Fruit fly (Drosophila melanogaster) whole organism, embryonic: Measurements from ENCODE around the gene Pp1alpha-96A.
A peak's percentile ranks its signal among the peaks of the same experiment; 100 is the strongest.

Experiments
- Abd-B ChIP-seq: fragments of 200-800 bp; sonication (Bioruptor generic); optimal IDR thresholded peaks from 2 replicates; lab custom pipeline; 2018; ENCODE audit warnings: missing biosample characterization, mild to moderate bottlenecking, missing genetic modification characterization, moderate library complexity
- Asciz ChIP-seq: fragments of 200-800 bp; sonication (Bioruptor generic); optimal IDR thresholded peaks from 2 replicates; lab custom pipeline; 2017; ENCODE audit warnings: missing biosample characterization, mild to moderate bottlenecking, missing genetic modification characterization, missing genetic modification reagents
- BEAF-32 ChIP-seq: fragments of 200-800 bp; sonication (Bioruptor generic); optimal IDR thresholded peaks from 3 replicates; lab custom pipeline; 2017; ENCODE audit warnings: missing biosample characterization, missing genetic modification characterization, mild to moderate bottlenecking, moderate library complexity, missing genetic modification reagents
- CG10321 ChIP-seq: fragments of 200-800 bp; sonication (Bioruptor generic); IDR thresholded peaks from 2 replicates; pipeline ENCODE4 v1.3.6; 2022; ENCODE audit warnings: missing biosample characterization, missing genetic modification characterization
- CG10462 ChIP-seq: fragments of 200-800 bp; sonication (Bioruptor generic); optimal IDR thresholded peaks from 2 replicates; lab custom pipeline; 2016; ENCODE audit warnings: missing biosample characterization, missing genetic modification characterization
- CG12769 ChIP-seq: fragments of 200-800 bp; sonication (Bioruptor generic); optimal IDR thresholded peaks from 2 replicates; lab custom pipeline; 2019; ENCODE audit warnings: missing biosample characterization, mild to moderate bottlenecking, missing genetic modification characterization, moderate library complexity
- CG14965 ChIP-seq: fragments of 200-800 bp; sonication (Bioruptor generic); optimal IDR thresholded peaks from 2 replicates; lab custom pipeline; 2016; ENCODE audit warnings: missing biosample characterization, missing genetic modification characterization, borderline replicate concordance
- CG17328 ChIP-seq: fragments of 200-800 bp; sonication (Bioruptor generic); IDR thresholded peaks from 2 replicates; pipeline ENCODE4 v1.3.6; 2022; ENCODE audit warnings: missing biosample characterization, missing genetic modification characterization
- CG1832 ChIP-seq: fragments of 200-800 bp; sonication (Bioruptor generic); optimal IDR thresholded peaks from 2 replicates; lab custom pipeline; 2017; ENCODE audit warnings: missing biosample characterization, mild to moderate bottlenecking, missing genetic modification characterization, inconsistent platforms
- CG30020 ChIP-seq: fragments of 200-800 bp; optimal IDR thresholded peaks from 2 replicates; lab custom pipeline; 2019; ENCODE audit warnings: missing biosample characterization, mild to moderate bottlenecking, missing genetic modification characterization, moderate library complexity
- CG3281 ChIP-seq: fragments of 200-800 bp; sonication (Bioruptor generic); optimal IDR thresholded peaks from 3 replicates; lab custom pipeline; 2017; ENCODE audit warnings: missing biosample characterization, mild to moderate bottlenecking, missing genetic modification characterization
- CG33557 ChIP-seq: fragments of 200-800 bp; sonication (Bioruptor generic); optimal IDR thresholded peaks from 2 replicates; lab custom pipeline; 2019; ENCODE audit warnings: missing biosample characterization, mild to moderate bottlenecking, missing genetic modification characterization, moderate library complexity
- CG34422 ChIP-seq: fragments of 200-800 bp; sonication (Bioruptor generic); IDR thresholded peaks from 3 replicates; pipeline ENCODE4 v1.3.6; 2022; ENCODE audit warnings: missing biosample characterization, missing genetic modification characterization
- CG3847 ChIP-seq: fragments of 200-800 bp; sonication (Bioruptor generic); IDR thresholded peaks from 2 replicates; pipeline ENCODE4 v1.3.6; 2022; ENCODE audit warnings: missing biosample characterization, missing genetic modification characterization
- CG8388 ChIP-seq: fragments of 200-800 bp; sonication (Bioruptor generic); optimal IDR thresholded peaks from 2 replicates; lab custom pipeline; 2019; ENCODE audit warnings: missing biosample characterization, mild to moderate bottlenecking, missing genetic modification characterization, moderate library complexity
- CG9727 ChIP-seq: fragments of 200-800 bp; sonication (Bioruptor generic); optimal IDR thresholded peaks from 3 replicates; lab custom pipeline; 2017; ENCODE audit warnings: missing biosample characterization, mild to moderate bottlenecking, missing genetic modification characterization
- Camta ChIP-seq: fragments of 200-800 bp; sonication (Bioruptor generic); optimal IDR thresholded peaks from 2 replicates; lab custom pipeline; 2016; ENCODE audit warnings: missing biosample characterization, missing genetic modification characterization
- D ChIP-seq, 2 experiments: fragments of 200-800 bp in 1 of 2; fragments of >200 bp in 1 of 2; sonication (Bioruptor generic) in 1 of 2; optimal IDR thresholded peaks; 2 replicates in 1 of 2; 3 replicates in 1 of 2; lab custom pipeline; 2017; ENCODE audit warnings: mild to moderate bottlenecking in 1 of 2, missing biosample characterization in 1 of 2, missing genetic modification characterization in 1 of 2, missing genetic modification reagents in 1 of 2
- D19A ChIP-seq: fragments of 200-800 bp; optimal IDR thresholded peaks from 3 replicates; lab custom pipeline; 2019; ENCODE audit warnings: missing biosample characterization, mild to moderate bottlenecking, missing genetic modification characterization, moderate library complexity
- Deaf1 ChIP-seq: fragments of 200-800 bp; optimal IDR thresholded peaks from 3 replicates; lab custom pipeline; 2019; ENCODE audit warnings: missing biosample characterization, mild to moderate bottlenecking, missing genetic modification characterization, moderate library complexity
- Dll ChIP-seq: fragments of 200-800 bp; sonication (Bioruptor generic); IDR thresholded peaks from 4 replicates; pipeline ENCODE4 v1.3.6; 2022; ENCODE audit warnings: missing biosample characterization, missing genetic modification characterization; ENCODE audit not compliant: partially characterized antibody
- Fer1 ChIP-seq: fragments of 200-800 bp; sonication (Bioruptor generic); optimal IDR thresholded peaks from 2 replicates; lab custom pipeline; 2017; ENCODE audit warnings: missing biosample characterization, mild to moderate bottlenecking, missing genetic modification characterization
- Kr ChIP-seq: fragments of 200-800 bp; sonication (Bioruptor generic); optimal IDR thresholded peaks from 2 replicates; lab custom pipeline; 2017; ENCODE audit warnings: missing biosample characterization, mild to moderate bottlenecking, missing genetic modification characterization
- Mrtf ChIP-seq: fragments of 200-800 bp; sonication (Bioruptor generic); IDR thresholded peaks from 3 replicates; pipeline ENCODE4 v1.3.6; 2022; ENCODE audit warnings: missing biosample characterization, missing genetic modification characterization
- NfI ChIP-seq: fragments of 200-800 bp; sonication (Bioruptor generic); optimal IDR thresholded peaks from 3 replicates; lab custom pipeline; 2018; ENCODE audit warnings: missing biosample characterization, mild to moderate bottlenecking, missing genetic modification characterization, moderate library complexity
- Oli ChIP-seq: fragments of 200-800 bp; sonication (Bioruptor generic); optimal IDR thresholded peaks from 2 replicates; lab custom pipeline; 2018; ENCODE audit warnings: missing biosample characterization, mild to moderate bottlenecking, missing genetic modification characterization, moderate library complexity
- PHDP ChIP-seq: fragments of 200-800 bp; sonication (Bioruptor generic); optimal IDR thresholded peaks from 3 replicates; lab custom pipeline; 2018; ENCODE audit warnings: missing biosample characterization, mild to moderate bottlenecking, missing genetic modification characterization, moderate library complexity
- Pdp1 ChIP-seq, 2 experiments: fragments of 200-800 bp; sonication (Bioruptor generic); optimal IDR thresholded peaks; 3 replicates each; lab custom pipeline; 2016; ENCODE audit warnings: missing biosample characterization in 2 of 2, missing genetic modification characterization in 2 of 2, mild to moderate bottlenecking in 1 of 2, moderate library complexity in 1 of 2
- Ravus ChIP-seq: fragments of 200-800 bp; sonication (Bioruptor generic); IDR thresholded peaks from 2 replicates; pipeline ENCODE4 v1.3.6; 2022; ENCODE audit warnings: missing biosample characterization, missing genetic modification characterization
- Side ChIP-seq: fragments of 200-800 bp; sonication (Bioruptor generic); optimal IDR thresholded peaks from 2 replicates; lab custom pipeline; 2016; ENCODE audit warnings: missing biosample characterization, missing genetic modification characterization
- Sox102F ChIP-seq: fragments of 200-800 bp; sonication (Bioruptor generic); optimal IDR thresholded peaks from 2 replicates; lab custom pipeline; 2018; ENCODE audit warnings: missing biosample characterization, mild to moderate bottlenecking, missing genetic modification characterization, moderate library complexity
- Tbp ChIP-seq: fragments of >200 bp; optimal IDR thresholded peaks from 2 replicates; lab custom pipeline; 2018; ENCODE audit warnings: missing biosample characterization, missing genetic modification characterization
- chinmo ChIP-seq: fragments of 200-800 bp; sonication (Bioruptor generic); IDR thresholded peaks from 4 replicates; pipeline ENCODE4 v1.3.6; 2022; ENCODE audit warnings: missing biosample characterization, missing genetic modification characterization; ENCODE audit not compliant: partially characterized antibody
- corto ChIP-seq: fragments of 200-800 bp; sonication (Bioruptor generic); optimal IDR thresholded peaks from 2 replicates; lab custom pipeline; 2016; ENCODE audit warnings: missing biosample characterization, mild to moderate bottlenecking, missing genetic modification characterization, moderate library complexity
- crc ChIP-seq: fragments of 200-800 bp; sonication (Bioruptor generic); optimal IDR thresholded peaks from 2 replicates; lab custom pipeline; 2016; ENCODE audit warnings: missing biosample characterization, missing genetic modification characterization
- crol ChIP-seq: fragments of 200-800 bp; sonication (Bioruptor generic); IDR thresholded peaks from 2 replicates; pipeline ENCODE4 v1.3.6; 2022; ENCODE audit warnings: missing biosample characterization, missing genetic modification characterization
- dan ChIP-seq: fragments of 200-800 bp; sonication (Bioruptor generic); IDR thresholded peaks from 2 replicates; pipeline ENCODE4 v1.3.6; 2022; ENCODE audit warnings: missing biosample characterization, missing genetic modification characterization
- fu2 ChIP-seq: fragments of 200-800 bp; sonication (Bioruptor generic); optimal IDR thresholded peaks from 2 replicates; lab custom pipeline; 2016; ENCODE audit warnings: missing biosample characterization, missing genetic modification characterization
- hkb ChIP-seq, 2 experiments: fragments of 200-800 bp in 1 of 2; fragments of >200 bp in 1 of 2; sonication (Bioruptor generic) in 1 of 2; IDR thresholded peaks in 1 of 2; optimal IDR thresholded peaks in 1 of 2; 2 replicates each; pipeline versions ENCODE4 v1.3.6 to Lab custom; 2017 to 2022; ENCODE audit warnings: missing biosample characterization in 1 of 2, missing genetic modification characterization in 1 of 2
- jing ChIP-seq: fragments of 200-800 bp; sonication (Bioruptor generic); optimal IDR thresholded peaks from 2 replicates; lab custom pipeline; 2018; ENCODE audit warnings: missing biosample characterization, mild to moderate bottlenecking, missing genetic modification characterization
- lmd ChIP-seq: fragments of 200-800 bp; sonication (Bioruptor generic); IDR thresholded peaks from 2 replicates; pipeline ENCODE4 v1.3.6; 2022; ENCODE audit warnings: missing biosample characterization, missing genetic modification characterization
- nerfin-2 ChIP-seq: fragments of 200-800 bp; sonication (Bioruptor generic); IDR thresholded peaks from 2 replicates; pipeline ENCODE4 v1.3.6; 2022; ENCODE audit warnings: missing biosample characterization, missing genetic modification characterization; ENCODE audit not compliant: partially characterized antibody
- oc ChIP-seq: fragments of 200-800 bp; sonication (Bioruptor generic); optimal IDR thresholded peaks from 2 replicates; lab custom pipeline; 2018; ENCODE audit warnings: missing biosample characterization, mild to moderate bottlenecking, missing genetic modification characterization, moderate library complexity
- pum ChIP-seq: fragments of 200-800 bp; sonication (Bioruptor generic); optimal IDR thresholded peaks from 2 replicates; lab custom pipeline; 2016; ENCODE audit warnings: missing biosample characterization, missing genetic modification characterization
- schlank ChIP-seq: fragments of 200-800 bp; sonication (Bioruptor generic); optimal IDR thresholded peaks from 2 replicates; lab custom pipeline; 2018; ENCODE audit warnings: missing biosample characterization, mild to moderate bottlenecking, missing genetic modification characterization
- toy ChIP-seq: fragments of 200-800 bp; sonication (Bioruptor generic); IDR thresholded peaks from 2 replicates; pipeline ENCODE4 v1.3.6; 2022; ENCODE audit warnings: missing biosample characterization, missing genetic modification characterization
- twi ChIP-seq: fragments of 200-800 bp; optimal IDR thresholded peaks from 2 replicates; lab custom pipeline; 2019; ENCODE audit warnings: missing biosample characterization, mild to moderate bottlenecking, missing genetic modification characterization, moderate library complexity
- wdn ChIP-seq: fragments of 200-800 bp; sonication (Bioruptor generic); IDR thresholded peaks from 2 replicates; pipeline ENCODE4 v1.3.6; 2022; ENCODE audit warnings: missing biosample characterization, missing genetic modification characterization
- z ChIP-seq: fragments of 200-800 bp; sonication (Bioruptor generic); IDR thresholded peaks from 3 replicates; pipeline ENCODE4 v1.3.6; 2022; ENCODE audit warnings: missing biosample characterization, missing genetic modification characterization

The Pp1alpha-96A gene

dm6 chr3R:24518150-24518580 lies at the start of gene Pp1alpha-96A (continued):
- TF ChIP-seq NfI (GFP tag; lab: Kevin White, UChicago) (no peak), D (optimal IDR thresholded peaks at IDR 0.05; lab: Kevin White, UChicago) (no peak), D (GFP tag; optimal IDR thresholded peaks at IDR 0.05; lab: Kevin White, UChicago) (no peak), CG12769 (no peak), CG8388 (GFP tag; lab: Kevin White, UChicago) (no peak), Ravus (GFP tag; lab: Robert Waterston, UW) (no peak), chinmo (GFP tag; lab: Robert Waterston, UW) (peak; percentile 55; the same call in 1 of the 4 replicates), Kr (GFP tag; lab: Kevin White, UChicago) (no peak), hkb (optimal IDR thresholded peaks at IDR 0.05; lab: Kevin White, UChicago) (no peak), hkb (GFP tag; IDR thresholded peaks at IDR 0.05; lab: Robert Waterston, UW) (no peak), Sox102F (no peak), crol (GFP tag; lab: Robert Waterston, UW) (no peak), D19A (tag; lab: Kevin White, UChicago) (no peak), CG3847 (peak; percentile 47; the same call in 1 of the 2 replicates), Deaf1 (tag; lab: Kevin White, UChicago) (no peak), Oli (tag; lab: Kevin White, UChicago) (no peak), twi (tag; lab: Kevin White, UChicago) (no peak), CG3281 (no peak), Pdp1 (GFP tag; optimal IDR thresholded peaks at IDR 0.05; lab: Kevin White, UChicago) (peak in 1 of 2 experiments; percentile 78), Dll (peak; percentile 86), CG33557 (GFP tag; lab: Kevin White, UChicago) (no peak), PHDP (tag; lab: Kevin White, UChicago) (no peak), CG10321 (no peak), crc (GFP tag; lab: Kevin White, UChicago) (no peak), CG17328 (GFP tag; lab: Robert Waterston, UW) (0 out of 2 replicates have a peak, but pooled peaks have one; percentile 5), Tbp (GFP tag; lab: Kevin White, UChicago) (no peak), CG1832 (GFP tag; lab: Kevin White, UChicago) (no peak), z (GFP tag; lab: Robert Waterston, UW) (no peak), dan (GFP tag; lab: Robert Waterston, UW) (no peak), pum (GFP tag; lab: Kevin White, UChicago) (no peak), BEAF-32 (GFP tag; lab: Kevin White, UChicago) (peak; percentile 90), oc (tag; lab: Kevin White, UChicago) (no peak), Camta (GFP tag; lab: Kevin White, UChicago) (peak; percentile 22), Mrtf (no peak), lmd (GFP tag; lab: Robert Waterston, UW) (no peak), wdn (GFP tag; lab: Robert Waterston, UW) (no peak), corto (GFP tag; lab: Kevin White, UChicago) (no peak), CG10462 (GFP tag; lab: Kevin White, UChicago) (no peak), CG14965 (GFP tag; lab: Kevin White, UChicago) (no peak), Fer1 (GFP tag; lab: Kevin White, UChicago) (no peak), Abd-B (GFP tag; lab: Kevin White, UChicago) (peak; percentile 49), CG34422 (0 out of 3 replicates have a peak, but pooled peaks have one; percentile 41), Side (GFP tag; lab: Kevin White, UChicago) (no peak), fu2 (no peak), toy (no peak), schlank (tag; lab: Kevin White, UChicago) (no peak), Asciz (GFP tag; lab: Kevin White, UChicago) (no peak), CG9727 (GFP tag; lab: Kevin White, UChicago) (peak; percentile 21), CG30020 (tag; lab: Kevin White, UChicago) (no peak), nerfin-2 (GFP tag; lab: Robert Waterston, UW) (peak; percentile 62; the same call in 1 of the 2 replicates), jing (GFP tag; lab: Kevin White, UChicago) (no peak)
